Fruit fly (Drosophila melanogaster): ENCODE measurements around the gene Dyro.
A peak's percentile ranks its signal among the peaks of the same experiment; 100 is the strongest.

Gene Dyro

dm6 chr3L:11248303-11248702 lies 47.4 kb downstream of the Dyro start (continued):
- TF ChIP-seq CG3838 (GFP tag; optimal IDR thresholded peaks at IDR 0.05) (no peak), CG9727 (GFP tag; optimal IDR thresholded peaks at IDR 0.05) (no peak), gce (GFP tag; IDR thresholded peaks at IDR 0.05) (no peak), HLH54F (GFP tag; optimal IDR thresholded peaks at IDR 0.05) (no peak), CG2120 (GFP tag; optimal IDR thresholded peaks at IDR 0.05) (no peak), disco-r (GFP tag; optimal IDR thresholded peaks at IDR 0.05) (no peak), bcd (GFP tag; optimal IDR thresholded peaks at IDR 0.05) (no peak), corto (GFP tag; optimal IDR thresholded peaks at IDR 0.05) (no peak), CG10462 (GFP tag; optimal IDR thresholded peaks at IDR 0.05) (no peak), zfh2 (GFP tag; optimal IDR thresholded peaks at IDR 0.05) (no peak), Tbp (GFP tag; optimal IDR thresholded peaks at IDR 0.05) (no peak), Dip3 (GFP tag; optimal IDR thresholded peaks at IDR 0.05) (no peak), hkb (optimal IDR thresholded peaks at IDR 0.05) (no peak), hkb (GFP tag; IDR thresholded peaks at IDR 0.05) (no peak), BEAF-32 (GFP tag; optimal IDR thresholded peaks at IDR 0.05) (no peak), CG18764 (GFP tag; optimal IDR thresholded peaks at IDR 0.05) (peak; percentile 22), CTCF (GFP tag; optimal IDR thresholded peaks at IDR 0.05) (peak; percentile 91), CG11696 (GFP tag; IDR thresholded peaks at IDR 0.05) (no peak), pnt (GFP tag; optimal IDR thresholded peaks at IDR 0.05) (no peak), Med (GFP tag) (peak; percentile 70), tx (GFP tag; optimal IDR thresholded peaks at IDR 0.05) (no peak), HLHmδ (GFP tag; optimal IDR thresholded peaks at IDR 0.05) (no peak), CG18476 (GFP tag; optimal IDR thresholded peaks at IDR 0.05) (no peak), toy (GFP tag; IDR thresholded peaks at IDR 0.05) (no peak), CG2116 (GFP tag; optimal IDR thresholded peaks at IDR 0.05) (no peak), CG10959 (GFP tag; IDR thresholded peaks at IDR 0.05) (no peak), CG11560 (tag; IDR thresholded peaks at IDR 0.05) (no peak), Trl (optimal IDR thresholded peaks at IDR 0.05) (no peak), Trl (GFP tag; optimal IDR thresholded peaks at IDR 0.05) (no peak), tup (GFP tag; optimal IDR thresholded peaks at IDR 0.05) (no peak), fd3F (GFP tag; optimal IDR thresholded peaks at IDR 0.05) (no peak), CG13424 (tag; optimal IDR thresholded peaks at IDR 0.05) (no peak), psq (GFP tag; optimal IDR thresholded peaks at IDR 0.05) (no peak), Dbx (GFP tag; IDR thresholded peaks at IDR 0.05) (peak; percentile 18; the same call in 2 of the 3 replicates), Xbp1 (GFP tag; optimal IDR thresholded peaks at IDR 0.05) (peak; percentile 4), org-1 (GFP tag; optimal IDR thresholded peaks at IDR 0.05) (no peak), trem (tag; optimal IDR thresholded peaks at IDR 0.05) (no peak), CG4404 (GFP tag; IDR thresholded peaks at IDR 0.05) (no peak), CG31388 (GFP tag; optimal IDR thresholded peaks at IDR 0.05) (no peak), zf30C (GFP tag; optimal IDR thresholded peaks at IDR 0.05) (peak; percentile 32), Hr78 (GFP tag; optimal IDR thresholded peaks at IDR 0.05) (no peak), CG6654 (GFP tag; optimal IDR thresholded peaks at IDR 0.05) (no peak), CG17612 (GFP tag; IDR thresholded peaks at IDR 0.05) (no peak), Hand (GFP tag; optimal IDR thresholded peaks at IDR 0.05) (no peak), CG10654 (GFP tag; optimal IDR thresholded peaks at IDR 0.05) (no peak), Awh (GFP tag; IDR thresholded peaks at IDR 0.05) (no peak), Sox102F (GFP tag; optimal IDR thresholded peaks at IDR 0.05) (no peak), CG4617 (GFP tag; optimal IDR thresholded peaks at IDR 0.05; ENCODE audit: borderline replicate concordance) (no peak), NC2α (GFP tag; optimal IDR thresholded peaks at IDR 0.05) (no peak), CG5180 (GFP tag; optimal IDR thresholded peaks at IDR 0.05) (peak; percentile 47), Nf-YB (GFP tag; optimal IDR thresholded peaks at IDR 0.05) (no peak), H15 (GFP tag; IDR thresholded peaks at IDR 0.05) (no peak), pros (GFP tag; optimal IDR thresholded peaks at IDR 0.05) (no peak), Bteb2 (GFP tag; optimal IDR thresholded peaks at IDR 0.05) (no peak)

Measured in whole organism, embryonic.